Fruit fly (Drosophila melanogaster): Measurements from ENCODE around the gene Blos4.

- no peak for TF ChIP-seq Sp1 (GFP tag; optimal IDR thresholded peaks at IDR 0.05)
- TF ChIP-seq foxo (GFP tag; optimal IDR thresholded peaks at IDR 0.05), result no peak
- TF ChIP-seq brk (GFP tag; optimal IDR thresholded peaks at IDR 0.05), result no peak
- TF ChIP-seq Hr83 (GFP tag; optimal IDR thresholded peaks at IDR 0.05; ENCODE audit: poor library complexity, severe bottlenecking), result no peak
- no peak for TF ChIP-seq jim (GFP tag; optimal IDR thresholded peaks at IDR 0.05)
- no peak for TF ChIP-seq dsf (GFP tag; optimal IDR thresholded peaks at IDR 0.05; ENCODE audit: borderline replicate concordance)
- TF ChIP-seq h (GFP tag; optimal IDR thresholded peaks at IDR 0.05), result no peak
- TF ChIP-seq GATAd (GFP tag; optimal IDR thresholded peaks at IDR 0.05), result no peak
- no peak for TF ChIP-seq Abd-B (GFP tag; optimal IDR thresholded peaks at IDR 0.05)
- no peak for TF ChIP-seq tai (GFP tag; optimal IDR thresholded peaks at IDR 0.05)
- TF ChIP-seq CrebA (GFP tag; optimal IDR thresholded peaks at IDR 0.05; ENCODE audit: borderline replicate concordance), result no peak
Measured at dm6 chr3L:10869144-10869543, 9.7 kb upstream of the Blos4 start.
